Fruit fly (Drosophila melanogaster): ENCODE measurements around the gene Ddx56.

The Ddx56 gene

dm6 chrX:21373659-21374426, 13.9 kb downstream of the Ddx56 start, which contains the start of gene slgA (continued):
- peak; percentile 96 for TF ChIP-seq Nf-YB (GFP tag; optimal IDR thresholded peaks at IDR 0.05)
- peak; percentile 93 for TF ChIP-seq cwo (GFP tag; optimal IDR thresholded peaks at IDR 0.05)
- no peak; the same call in 1 of the 2 replicates for TF ChIP-seq nerfin-2 (GFP tag; IDR thresholded peaks at IDR 0.05; ENCODE audit: partially characterized antibody)
- TF ChIP-seq Nf-YC (tag; optimal IDR thresholded peaks at IDR 0.05) = peak; percentile 97
- peak; percentile 4 for TF ChIP-seq CG3163 (GFP tag; optimal IDR thresholded peaks at IDR 0.05)
- peak; percentile 78 for TF ChIP-seq HmgZ (tag; optimal IDR thresholded peaks at IDR 0.05)
- TF ChIP-seq CG33213 (GFP tag; optimal IDR thresholded peaks at IDR 0.05) = peak; percentile 54
- TF ChIP-seq Xbp1 (GFP tag; optimal IDR thresholded peaks at IDR 0.05) = peak; percentile 38
- TF ChIP-seq CG32767 (GFP tag; IDR thresholded peaks at IDR 0.05) = no peak
- peak; percentile 52; the same call in 1 of the 3 replicates for TF ChIP-seq HLH4C (GFP tag; IDR thresholded peaks at IDR 0.05; ENCODE audit: partially characterized antibody)
- TF ChIP-seq exex (tag; optimal IDR thresholded peaks at IDR 0.05) = no peak
- TF ChIP-seq Myb (GFP tag; optimal IDR thresholded peaks at IDR 0.05) = peak; percentile 75
- no peak for TF ChIP-seq CG16779 (GFP tag; IDR thresholded peaks at IDR 0.05)
- TF ChIP-seq CG18599 (GFP tag; optimal IDR thresholded peaks at IDR 0.05) = peak; percentile 19
- peak; percentile 14 for TF ChIP-seq az2 (GFP tag; optimal IDR thresholded peaks at IDR 0.05)
- TF ChIP-seq trem (tag; optimal IDR thresholded peaks at IDR 0.05) = peak; percentile 44
- TF ChIP-seq ken (GFP tag; IDR thresholded peaks at IDR 0.05) = peak; percentile 57; the same call in 2 of the 3 replicates
- peak in 1 of 2 experiments; percentile 46 for TF ChIP-seq dpn (GFP tag; optimal IDR thresholded peaks at IDR 0.05)

dm6 chrX:21369149-21369988, 18.4 kb downstream of the Ddx56 start:
- TF ChIP-seq CG2712 (tag; optimal IDR thresholded peaks at IDR 0.05) (no peak), gce (GFP tag; IDR thresholded peaks at IDR 0.05) (no peak), slbo (GFP tag; IDR thresholded peaks at IDR 0.05) (0 out of 2 replicates have a peak, but pooled peaks have one; percentile 19), CG13287 (GFP tag; IDR thresholded peaks at IDR 0.05; ENCODE audit: partially characterized antibody) (peak; percentile 18; the same call in 1 of the 2 replicates), CG6683 (GFP tag; optimal IDR thresholded peaks at IDR 0.05) (no peak), Lpt (GFP tag; optimal IDR thresholded peaks at IDR 0.05) (no peak), fd64A (GFP tag; optimal IDR thresholded peaks at IDR 0.05) (no peak), MBD-R2 (GFP tag; IDR thresholded peaks at IDR 0.05) (peak; percentile 16; the same call in 1 of the 2 replicates), pzg (GFP tag; optimal IDR thresholded peaks at IDR 0.05) (peak; percentile 14), nom (GFP tag; optimal IDR thresholded peaks at IDR 0.05) (peak; percentile 62), CG4360 (GFP tag; IDR thresholded peaks at IDR 0.05) (peak; percentile 76), crp (GFP tag; optimal IDR thresholded peaks at IDR 0.05) (peak in 1 of 2 experiments; percentile 74), CG4328 (GFP tag; optimal IDR thresholded peaks at IDR 0.05) (no peak), bigmax (GFP tag; optimal IDR thresholded peaks at IDR 0.05) (no peak), cg (GFP tag; optimal IDR thresholded peaks at IDR 0.05) (peak; percentile 59), CG7839 (tag; optimal IDR thresholded peaks at IDR 0.05) (no peak), Fer2 (tag; optimal IDR thresholded peaks at IDR 0.05) (no peak), exex (tag; optimal IDR thresholded peaks at IDR 0.05) (peak; percentile 1), CG17829 (tag; optimal IDR thresholded peaks at IDR 0.05) (peak; percentile 20), ftz-f1 (GFP tag; optimal IDR thresholded peaks at IDR 0.05) (peak; percentile 30), CG2116 (GFP tag; optimal IDR thresholded peaks at IDR 0.05) (peak; percentile 6), CG8290 (GFP tag; optimal IDR thresholded peaks at IDR 0.05) (no peak), CG8290 (tag; optimal IDR thresholded peaks at IDR 0.05) (no peak), stwl (tag; optimal IDR thresholded peaks at IDR 0.05) (peak; percentile 17), Nf-YA (GFP tag; IDR thresholded peaks at IDR 0.05) (no peak), CG14710 (tag; optimal IDR thresholded peaks at IDR 0.05) (peak; percentile 2), CG2129 (GFP tag; IDR thresholded peaks at IDR 0.05; ENCODE audit: partially characterized antibody) (no peak), CG10267 (tag; optimal IDR thresholded peaks at IDR 0.05) (peak; percentile 64)
